Fruit fly (Drosophila melanogaster) whole organism, embryonic: ENCODE data around the gene CG11882.
A peak's percentile ranks its signal among the peaks of the same experiment; 100 is the strongest.

Source experiments
- CG12391 ChIP-seq: fragments of 200-800 bp; sonication (Bioruptor generic); optimal IDR thresholded peaks from 3 replicates; lab custom pipeline; 2018; ENCODE audit warnings: missing biosample characterization, mild to moderate bottlenecking, missing genetic modification characterization, moderate library complexity
- CG13894 ChIP-seq: fragments of 200-800 bp; sonication (Bioruptor generic); optimal IDR thresholded peaks from 3 replicates; lab custom pipeline; 2018; ENCODE audit warnings: missing biosample characterization, mild to moderate bottlenecking, missing genetic modification characterization, moderate library complexity
- CG1602 ChIP-seq: fragments of 200-800 bp; sonication (Bioruptor generic); optimal IDR thresholded peaks from 3 replicates; lab custom pipeline; 2016; ENCODE audit warnings: missing biosample characterization, missing genetic modification characterization
- CG17568 ChIP-seq: fragments of 200-800 bp; sonication (Bioruptor generic); optimal IDR thresholded peaks from 2 replicates; lab custom pipeline; 2018; ENCODE audit warnings: missing biosample characterization, mild to moderate bottlenecking, missing genetic modification characterization, moderate library complexity
- CG18599 ChIP-seq: fragments of 200-800 bp; sonication (Bioruptor generic); optimal IDR thresholded peaks from 3 replicates; lab custom pipeline; 2017; ENCODE audit warnings: missing biosample characterization, missing genetic modification characterization, mild to moderate bottlenecking, moderate library complexity, missing genetic modification reagents
- CG2116 ChIP-seq: fragments of 200-800 bp; sonication (Bioruptor generic); optimal IDR thresholded peaks from 3 replicates; lab custom pipeline; 2018; ENCODE audit warnings: missing biosample characterization, mild to moderate bottlenecking, missing genetic modification characterization
- CG2202 ChIP-seq: fragments of 200-800 bp; sonication (Bioruptor generic); optimal IDR thresholded peaks from 2 replicates; lab custom pipeline; 2018; ENCODE audit warnings: missing biosample characterization, mild to moderate bottlenecking, missing genetic modification characterization
- CG34224 ChIP-seq: fragments of 200-800 bp; sonication (Bioruptor generic); IDR thresholded peaks from 3 replicates; pipeline ENCODE4 v1.3.6; 2022; ENCODE audit warnings: missing biosample characterization, missing genetic modification characterization; ENCODE audit not compliant: partially characterized antibody
- CG4424 ChIP-seq: fragments of 200-800 bp; sonication (Bioruptor generic); optimal IDR thresholded peaks from 3 replicates; lab custom pipeline; 2016; ENCODE audit warnings: missing biosample characterization, missing genetic modification characterization
- CG5245 ChIP-seq: fragments of 200-800 bp; sonication (Bioruptor generic); optimal IDR thresholded peaks from 3 replicates; lab custom pipeline; 2016; ENCODE audit warnings: missing biosample characterization, missing genetic modification characterization
- CG6813 ChIP-seq: fragments of 200-800 bp; sonication (Bioruptor generic); optimal IDR thresholded peaks from 2 replicates; lab custom pipeline; 2017; ENCODE audit warnings: missing biosample characterization, missing genetic modification characterization, mild to moderate bottlenecking, moderate library complexity, missing genetic modification reagents
- CG8359 ChIP-seq: fragments of 200-800 bp; sonication (Bioruptor generic); optimal IDR thresholded peaks from 2 replicates; lab custom pipeline; 2017; ENCODE audit warnings: missing biosample characterization, mild to moderate bottlenecking, missing genetic modification characterization, borderline replicate concordance
- CG8388 ChIP-seq: fragments of 200-800 bp; sonication (Bioruptor generic); optimal IDR thresholded peaks from 2 replicates; lab custom pipeline; 2019; ENCODE audit warnings: missing biosample characterization, mild to moderate bottlenecking, missing genetic modification characterization, moderate library complexity
- CG9437 ChIP-seq: fragments of 200-800 bp; sonication (Bioruptor generic); optimal IDR thresholded peaks from 2 replicates; lab custom pipeline; 2018; ENCODE audit warnings: missing biosample characterization, mild to moderate bottlenecking, missing genetic modification characterization
- CrebB ChIP-seq: fragments of 200-800 bp; sonication (Bioruptor generic); optimal IDR thresholded peaks from 3 replicates; lab custom pipeline; 2018; ENCODE audit warnings: missing biosample characterization, mild to moderate bottlenecking, missing genetic modification characterization
- Doc3 ChIP-seq: fragments of 200-800 bp; sonication (Bioruptor generic); IDR thresholded peaks from 3 replicates; pipeline ENCODE4 v1.3.6; 2022; ENCODE audit warnings: missing biosample characterization, missing genetic modification characterization; ENCODE audit not compliant: partially characterized antibody
- Dp ChIP-seq: fragments of 200-800 bp; sonication (Bioruptor generic); optimal IDR thresholded peaks from 2 replicates; lab custom pipeline; 2018; ENCODE audit warnings: missing biosample characterization, mild to moderate bottlenecking, missing genetic modification characterization, moderate library complexity
- Eip74EF ChIP-seq, 2 experiments: fragments of 200-800 bp in 1 of 2; fragments of >200 bp in 1 of 2; sonication (Bioruptor generic) in 1 of 2; optimal IDR thresholded peaks; 2 replicates each; lab custom pipeline; 2017 to 2019; ENCODE audit warnings: missing biosample characterization in 2 of 2, missing genetic modification characterization in 2 of 2, mild to moderate bottlenecking in 1 of 2, moderate library complexity in 1 of 2
- Ets65A ChIP-seq: fragments of 200-800 bp; sonication (Bioruptor generic); peaks from one replicate; lab custom pipeline; 2016; ENCODE audit warnings: missing biosample characterization, missing genetic modification characterization
- HLH4C ChIP-seq: fragments of 200-800 bp; sonication (Bioruptor generic); IDR thresholded peaks from 3 replicates; pipeline ENCODE4 v1.3.6; 2022; ENCODE audit warnings: missing biosample characterization, missing genetic modification characterization; ENCODE audit not compliant: partially characterized antibody
- Hr78 ChIP-seq, 2 experiments: fragments of 200-800 bp in 1 of 2; fragments of >200 bp in 1 of 2; sonication (Bioruptor generic) in 1 of 2; optimal IDR thresholded peaks; 2 replicates each; lab custom pipeline; 2017 to 2019; ENCODE audit warnings: missing biosample characterization in 2 of 2, missing genetic modification characterization in 2 of 2, mild to moderate bottlenecking in 1 of 2, moderate library complexity in 1 of 2
- Med ChIP-seq: fragments of 200-800 bp; sonication (Bioruptor generic); peaks from one replicate; lab custom pipeline; 2016; ENCODE audit warnings: missing biosample characterization, missing genetic modification characterization, mild to moderate bottlenecking, inconsistent platforms, moderate library complexity
- Rx ChIP-seq: fragments of 200-800 bp; sonication (Bioruptor generic); IDR thresholded peaks from 2 replicates; pipeline ENCODE4 v1.3.6; 2022; ENCODE audit warnings: missing biosample characterization, missing genetic modification characterization
- Sry-β ChIP-seq: fragments of 200-800 bp; sonication (Bioruptor generic); optimal IDR thresholded peaks from 2 replicates; lab custom pipeline; 2018; ENCODE audit warnings: missing biosample characterization, mild to moderate bottlenecking, missing genetic modification characterization, moderate library complexity
- Taf1 ChIP-seq: fragments of 200-800 bp; sonication (Bioruptor generic); IDR thresholded peaks from 2 replicates; pipeline ENCODE4 v1.3.6; 2022; ENCODE audit warnings: missing biosample characterization, missing genetic modification characterization
- crol ChIP-seq: fragments of 200-800 bp; sonication (Bioruptor generic); IDR thresholded peaks from 2 replicates; pipeline ENCODE4 v1.3.6; 2022; ENCODE audit warnings: missing biosample characterization, missing genetic modification characterization
- hkb ChIP-seq, 2 experiments: fragments of 200-800 bp in 1 of 2; fragments of >200 bp in 1 of 2; sonication (Bioruptor generic) in 1 of 2; IDR thresholded peaks in 1 of 2; optimal IDR thresholded peaks in 1 of 2; 2 replicates each; pipeline versions ENCODE4 v1.3.6 to Lab custom; 2017 to 2022; ENCODE audit warnings: missing biosample characterization in 1 of 2, missing genetic modification characterization in 1 of 2
- kah ChIP-seq: fragments of 200-800 bp; sonication (Bioruptor generic); optimal IDR thresholded peaks from 2 replicates; lab custom pipeline; 2018; ENCODE audit warnings: missing biosample characterization, mild to moderate bottlenecking, missing genetic modification characterization
- mld ChIP-seq: fragments of 200-800 bp; sonication (Bioruptor generic); IDR thresholded peaks from 3 replicates; pipeline ENCODE4 v1.3.6; 2022; ENCODE audit warnings: missing biosample characterization, missing genetic modification characterization; ENCODE audit not compliant: partially characterized antibody
- nom ChIP-seq: fragments of 200-800 bp; sonication (Bioruptor generic); optimal IDR thresholded peaks from 2 replicates; lab custom pipeline; 2017; ENCODE audit warnings: missing biosample characterization, missing genetic modification characterization, mild to moderate bottlenecking, moderate library complexity, missing genetic modification reagents
- pros ChIP-seq: fragments of 200-800 bp; sonication (Bioruptor generic); optimal IDR thresholded peaks from 3 replicates; lab custom pipeline; 2019; ENCODE audit warnings: missing biosample characterization, mild to moderate bottlenecking, missing genetic modification characterization, moderate library complexity
- run ChIP-seq: fragments of 200-800 bp; sonication (Bioruptor generic); optimal IDR thresholded peaks from 3 replicates; lab custom pipeline; 2018; ENCODE audit warnings: missing biosample characterization, mild to moderate bottlenecking, missing genetic modification characterization
- sim ChIP-seq: fragments of 200-800 bp; sonication (Bioruptor generic); IDR thresholded peaks from 2 replicates; pipeline ENCODE4 v1.3.6; 2022; ENCODE audit warnings: missing biosample characterization, missing genetic modification characterization
- sna ChIP-seq: fragments of 200-800 bp; sonication (Bioruptor generic); IDR thresholded peaks from 2 replicates; pipeline ENCODE4 v1.3.6; 2022; ENCODE audit warnings: missing biosample characterization, missing genetic modification characterization; ENCODE audit not compliant: partially characterized antibody
- sr ChIP-seq: fragments of 200-800 bp; sonication (Bioruptor generic); IDR thresholded peaks from 3 replicates; pipeline ENCODE4 v1.3.6; 2022; ENCODE audit warnings: missing biosample characterization, missing genetic modification characterization
- sug ChIP-seq: fragments of 200-800 bp; optimal IDR thresholded peaks from 2 replicates; lab custom pipeline; 2019; ENCODE audit warnings: missing biosample characterization, mild to moderate bottlenecking, missing genetic modification characterization, moderate library complexity
- unc-4 ChIP-seq: fragments of 200-800 bp; sonication (Bioruptor generic); IDR thresholded peaks from 2 replicates; pipeline ENCODE4 v1.3.6; 2022; ENCODE audit warnings: missing biosample characterization, missing genetic modification characterization; ENCODE audit not compliant: partially characterized antibody
- vnd ChIP-seq: fragments of 200-800 bp; sonication (Bioruptor generic); IDR thresholded peaks from 3 replicates; pipeline ENCODE4 v1.3.6; 2022; ENCODE audit warnings: missing biosample characterization, missing genetic modification characterization; ENCODE audit not compliant: partially characterized antibody

Gene CG11882

DNA sequence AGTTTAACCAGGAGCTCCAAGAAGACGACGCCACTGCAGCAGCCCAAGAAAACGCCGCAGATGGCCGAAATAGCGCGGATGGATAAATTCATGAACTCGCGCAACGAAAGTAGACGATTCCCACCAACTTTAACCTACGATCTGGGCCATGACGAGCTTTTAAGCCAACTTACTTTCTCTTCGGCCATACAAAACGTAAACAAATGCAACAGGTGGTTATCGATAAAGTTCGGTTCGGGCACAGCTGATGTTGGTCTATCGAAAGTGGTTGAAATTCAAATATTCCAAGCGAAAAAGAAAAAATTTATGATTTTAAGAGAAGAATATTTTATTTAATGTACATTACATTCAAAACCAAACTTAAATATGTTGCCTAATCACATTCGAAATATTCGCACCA lies 1.3 kb downstream of the CG11882 start, which contains the start of gene CG14511 (continued):
- TF ChIP-seq Doc3 (GFP tag; lab: Robert Waterston, UW) = no peak
- TF ChIP-seq CG2202 (tag; lab: Kevin White, UChicago) = no peak
- peak; percentile 65 for TF ChIP-seq Dp (GFP tag; lab: Kevin White, UChicago)
- no peak for TF ChIP-seq CG18599 (GFP tag; lab: Kevin White, UChicago)
- TF ChIP-seq HLH4C (GFP tag; lab: Robert Waterston, UW) = peak; percentile 58; the same call in 1 of the 3 replicates
- peak; percentile 40 for TF ChIP-seq CG2116 (GFP tag; lab: Kevin White, UChicago)
- TF ChIP-seq CG9437 = peak; percentile 96
- 0 out of 3 replicates have a peak, but pooled peaks have one; percentile 21 for TF ChIP-seq mld (GFP tag; lab: Robert Waterston, UW)
- 0 out of 2 replicates have a peak, but pooled peaks have one; percentile 15 for TF ChIP-seq sna (GFP tag; lab: Robert Waterston, UW)
- peak; percentile 100 for TF ChIP-seq kah (GFP tag; lab: Kevin White, UChicago)
- peak in 1 of 2 experiments; percentile 78 for TF ChIP-seq Hr78 (GFP tag; optimal IDR thresholded peaks at IDR 0.05; lab: Kevin White, UChicago)
- TF ChIP-seq CG13894 = no peak
- TF ChIP-seq Sry-β (GFP tag; lab: Kevin White, UChicago) = no peak
- 0 out of 2 replicates have a peak, but pooled peaks have one; percentile 28 for TF ChIP-seq unc-4 (GFP tag; lab: Robert Waterston, UW)

DNA sequence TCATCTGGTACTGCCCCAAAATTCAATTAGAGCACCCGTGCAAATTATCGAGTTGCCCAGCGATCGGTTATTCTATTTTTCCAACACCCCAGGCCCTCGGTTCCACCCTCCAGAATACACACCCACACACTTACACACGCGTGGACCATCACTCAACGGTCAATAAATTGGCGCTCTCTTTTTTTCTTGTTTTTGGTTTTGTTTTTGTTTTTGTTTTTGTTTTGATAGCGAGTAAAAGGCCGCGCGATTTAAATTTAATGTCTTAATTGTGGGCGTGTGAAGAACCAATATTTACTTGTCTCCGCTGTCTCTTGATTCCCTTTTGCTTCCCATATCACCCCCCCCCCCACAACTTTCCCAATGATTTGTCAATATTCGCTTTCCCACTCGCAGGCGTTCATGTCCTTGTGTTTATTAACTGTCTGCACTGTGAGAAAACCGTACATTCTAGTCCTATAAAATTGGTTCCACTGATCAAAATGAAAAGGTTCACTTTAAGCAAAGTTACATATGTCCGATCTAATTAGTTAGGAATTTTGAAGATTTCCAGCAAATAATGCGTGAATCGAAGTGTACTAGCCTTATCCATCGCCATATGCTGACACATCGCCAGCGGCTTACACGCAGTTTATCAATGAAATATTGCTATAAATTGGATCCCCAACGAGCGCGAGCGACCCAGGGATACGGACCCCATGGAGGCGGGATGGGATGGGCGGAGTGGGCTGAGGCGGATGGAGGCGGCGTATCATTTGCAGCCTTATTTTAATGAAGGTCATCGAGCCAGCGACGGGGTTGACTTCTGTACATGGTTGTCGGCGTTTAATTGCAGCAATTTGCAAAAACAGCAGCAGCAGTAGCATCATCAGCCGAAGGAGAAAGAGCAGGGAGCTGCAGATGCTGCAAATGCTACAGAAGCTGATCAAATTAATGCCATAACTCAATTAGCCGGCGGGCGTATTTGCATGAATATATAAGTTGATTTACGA lies 7.9 kb downstream of the CG11882 start:
- no peak for TF ChIP-seq CG4424 (GFP tag; lab: Kevin White, UChicago)
- TF ChIP-seq sr (GFP tag; lab: Robert Waterston, UW) = peak; percentile 74; the same call in 2 of the 3 replicates
- peak; percentile 51 for TF ChIP-seq nom (GFP tag; lab: Kevin White, UChicago)
- no peak for TF ChIP-seq CG6813 (GFP tag; lab: Kevin White, UChicago)
- no peak for TF ChIP-seq CG8388 (GFP tag; lab: Kevin White, UChicago)
- TF ChIP-seq crol (GFP tag; lab: Robert Waterston, UW) = peak; percentile 20; the same call in 1 of the 2 replicates
- no peak for TF ChIP-seq sim
- TF ChIP-seq Ets65A (GFP tag; lab: Kevin White, UChicago) = peak; percentile 63
- TF ChIP-seq Rx = no peak
- TF ChIP-seq CG5245 (GFP tag; lab: Kevin White, UChicago) = no peak
- TF ChIP-seq CG34224 = no peak
- no peak for TF ChIP-seq sug
- TF ChIP-seq CG1602 (GFP tag; lab: Kevin White, UChicago) = no peak
- no peak for TF ChIP-seq hkb (optimal IDR thresholded peaks at IDR 0.05; lab: Kevin White, UChicago)
- no peak for TF ChIP-seq hkb (GFP tag; IDR thresholded peaks at IDR 0.05; lab: Robert Waterston, UW)
- no peak for TF ChIP-seq pros (GFP tag; lab: Kevin White, UChicago)
- no peak for TF ChIP-seq Taf1
- no peak for TF ChIP-seq vnd (GFP tag; lab: Robert Waterston, UW)
- no peak for TF ChIP-seq CG17568 (GFP tag; lab: Kevin White, UChicago)
- TF ChIP-seq Eip74EF (GFP tag; optimal IDR thresholded peaks at IDR 0.05; lab: Kevin White, UChicago) = no peak
- no peak for TF ChIP-seq CG12391 (tag; lab: Kevin White, UChicago)
- no peak for TF ChIP-seq CG8359 (GFP tag; lab: Kevin White, UChicago)
- peak; percentile 13 for TF ChIP-seq Med (GFP tag; lab: Kevin White, UChicago)
- TF ChIP-seq CrebB (tag; lab: Kevin White, UChicago) = no peak
- no peak for TF ChIP-seq run (tag; lab: Kevin White, UChicago)
